Fruit fly (Drosophila melanogaster): Measurements from ENCODE around the gene CG5011.
A peak's percentile ranks its signal among the peaks of the same experiment; 100 is the strongest.

The CG5011 gene

dm6 chr2L:1185642-1186497 is 14.6 kb upstream of the CG5011 start, which contains the start of gene CG5001 (continued):
- peak; percentile 19 for TF ChIP-seq CG9876 (GFP tag; optimal IDR thresholded peaks at IDR 0.05)
- no peak for TF ChIP-seq hkb (optimal IDR thresholded peaks at IDR 0.05)
- TF ChIP-seq hkb (GFP tag; IDR thresholded peaks at IDR 0.05), result peak; percentile 87
- peak; percentile 43 for TF ChIP-seq wdn (GFP tag; IDR thresholded peaks at IDR 0.05)
- TF ChIP-seq CG8290 (GFP tag; optimal IDR thresholded peaks at IDR 0.05), result peak; percentile 34
- peak in 1 of 2 experiments; percentile 91 for TF ChIP-seq CG8290 (tag; optimal IDR thresholded peaks at IDR 0.05)
- no peak for TF ChIP-seq Stat92E (GFP tag; optimal IDR thresholded peaks at IDR 0.05)
- peak; percentile 82 for TF ChIP-seq Hr3 (GFP tag; optimal IDR thresholded peaks at IDR 0.05)
- TF ChIP-seq CG17359 (tag; optimal IDR thresholded peaks at IDR 0.05), result peak; percentile 95
- TF ChIP-seq GATAe (GFP tag; conservative IDR thresholded peaks at IDR 0.05), result no peak; the same call in 1 of the 2 replicates
- no peak for TF ChIP-seq jing (GFP tag; optimal IDR thresholded peaks at IDR 0.05)
- no peak for TF ChIP-seq ac (GFP tag; optimal IDR thresholded peaks at IDR 0.05)
- TF ChIP-seq emc (GFP tag; optimal IDR thresholded peaks at IDR 0.05), result peak; percentile 51
- peak; percentile 85 for TF ChIP-seq Aef1 (GFP tag; IDR thresholded peaks at IDR 0.05)
- no peak for TF ChIP-seq Kr (GFP tag; optimal IDR thresholded peaks at IDR 0.05)
- TF ChIP-seq sens (GFP tag), result peak; percentile 93
- peak in 1 of 2 experiments; percentile 7 for TF ChIP-seq insv (GFP tag; optimal IDR thresholded peaks at IDR 0.05)
- TF ChIP-seq CG18619 (GFP tag; optimal IDR thresholded peaks at IDR 0.05), result peak; percentile 64
- TF ChIP-seq Gug (GFP tag; IDR thresholded peaks at IDR 0.05), result peak; percentile 76; the same call in 3 of the 4 replicates
- TF ChIP-seq fd102C (GFP tag; optimal IDR thresholded peaks at IDR 0.05), result no peak
- peak; percentile 77 for TF ChIP-seq gcm2 (GFP tag; optimal IDR thresholded peaks at IDR 0.05)
- peak; percentile 86 for TF ChIP-seq Dbx (GFP tag; IDR thresholded peaks at IDR 0.05)
- no peak for TF ChIP-seq nau (GFP tag; optimal IDR thresholded peaks at IDR 0.05)
- TF ChIP-seq CG8089 (GFP tag; optimal IDR thresholded peaks at IDR 0.05), result peak; percentile 13
- TF ChIP-seq odd (GFP tag; optimal IDR thresholded peaks at IDR 0.05), result no peak
- peak; percentile 73 for TF ChIP-seq fd3F (GFP tag; optimal IDR thresholded peaks at IDR 0.05)
- peak; percentile 76 to 95 for TF ChIP-seq Trl (optimal IDR thresholded peaks at IDR 0.05)
- peak; percentile 62 for TF ChIP-seq Trl (GFP tag; optimal IDR thresholded peaks at IDR 0.05)
- no peak for TF ChIP-seq ham (GFP tag; IDR thresholded peaks at IDR 0.05)
- TF ChIP-seq CG2712 (tag; optimal IDR thresholded peaks at IDR 0.05), result peak; percentile 93
- TF ChIP-seq ase (GFP tag; IDR thresholded peaks at IDR 0.05), result peak; percentile 87
- TF ChIP-seq Lpt (GFP tag; optimal IDR thresholded peaks at IDR 0.05), result no peak
- peak; percentile 85 for TF ChIP-seq HHEX (GFP tag; optimal IDR thresholded peaks at IDR 0.05)
- peak; percentile 39 for TF ChIP-seq CG30431 (GFP tag; optimal IDR thresholded peaks at IDR 0.05)
- TF ChIP-seq trem (tag; optimal IDR thresholded peaks at IDR 0.05), result peak; percentile 79
- TF ChIP-seq CG14860 (GFP tag; IDR thresholded peaks at IDR 0.05; ENCODE audit: partially characterized antibody), result peak; percentile 23; the same call in 1 of the 3 replicates
- TF ChIP-seq unc-4 (GFP tag; IDR thresholded peaks at IDR 0.05; ENCODE audit: partially characterized antibody), result peak; percentile 47; the same call in 1 of the 2 replicates
- TF ChIP-seq CG15601 (tag; optimal IDR thresholded peaks at IDR 0.05), result peak; percentile 76
- peak; percentile 77 for TF ChIP-seq Antp (GFP tag; optimal IDR thresholded peaks at IDR 0.05)
- TF ChIP-seq PHDP (tag; optimal IDR thresholded peaks at IDR 0.05), result peak; percentile 94
- TF ChIP-seq tup (GFP tag; optimal IDR thresholded peaks at IDR 0.05), result no peak
- peak; percentile 16 for TF ChIP-seq CG33557 (GFP tag; optimal IDR thresholded peaks at IDR 0.05)
- TF ChIP-seq CG2889 (GFP tag; IDR thresholded peaks at IDR 0.05), result peak; percentile 28; the same call in 1 of the 3 replicates
- TF ChIP-seq CG17802 (tag; optimal IDR thresholded peaks at IDR 0.05), result peak; percentile 42
- TF ChIP-seq CG10462 (GFP tag; optimal IDR thresholded peaks at IDR 0.05), result peak; percentile 50
- TF ChIP-seq CG10147 (GFP tag; optimal IDR thresholded peaks at IDR 0.05), result peak; percentile 80
- TF ChIP-seq dmrt99B (tag; optimal IDR thresholded peaks at IDR 0.05), result no peak
- peak; percentile 87 for TF ChIP-seq CG8924 (tag; optimal IDR thresholded peaks at IDR 0.05)
- peak; percentile 73 for TF ChIP-seq CG9727 (GFP tag; optimal IDR thresholded peaks at IDR 0.05)

Measured in whole organism, embryonic.